Fruit fly (Drosophila melanogaster): ENCODE results near the gene Trc8.

Gene Trc8

dm6 chr3R:29478952-29479538, 24.6 kb downstream of the Trc8 start (continued):
- TF ChIP-seq CG11696 (GFP tag; IDR thresholded peaks at IDR 0.05) = 0 out of 2 replicates have a peak, but pooled peaks have one; percentile 21
- no peak for TF ChIP-seq Six4 (GFP tag; optimal IDR thresholded peaks at IDR 0.05)
- peak; percentile 1 for TF ChIP-seq ems (GFP tag; optimal IDR thresholded peaks at IDR 0.05)
- no peak for TF ChIP-seq CG10274 (GFP tag; optimal IDR thresholded peaks at IDR 0.05)
- TF ChIP-seq CG7372 (GFP tag; IDR thresholded peaks at IDR 0.05) = peak; percentile 68
- peak; percentile 53 for TF ChIP-seq CG10543 (GFP tag; optimal IDR thresholded peaks at IDR 0.05)
- no peak for TF ChIP-seq ash1 (GFP tag; optimal IDR thresholded peaks at IDR 0.05)
- peak; percentile 20 for TF ChIP-seq HLH54F (GFP tag; optimal IDR thresholded peaks at IDR 0.05)
- TF ChIP-seq CG3995 (GFP tag; optimal IDR thresholded peaks at IDR 0.05) = no peak
- TF ChIP-seq Nf-YC (tag; optimal IDR thresholded peaks at IDR 0.05) = peak; percentile 54
- TF ChIP-seq cwo (GFP tag; optimal IDR thresholded peaks at IDR 0.05) = peak; percentile 65
- peak; percentile 14 for TF ChIP-seq CHES-1-like (GFP tag; optimal IDR thresholded peaks at IDR 0.05)
- TF ChIP-seq nom (GFP tag; optimal IDR thresholded peaks at IDR 0.05) = peak; percentile 61
- TF ChIP-seq CG2116 (GFP tag; optimal IDR thresholded peaks at IDR 0.05) = peak; percentile 8
- TF ChIP-seq sens (GFP tag) = peak; percentile 92
- no peak for TF ChIP-seq Lhr (GFP tag; optimal IDR thresholded peaks at IDR 0.05)
- TF ChIP-seq gce (GFP tag; IDR thresholded peaks at IDR 0.05) = peak; percentile 51; the same call in 1 of the 3 replicates
- peak; percentile 79 for TF ChIP-seq CG15269 (tag; optimal IDR thresholded peaks at IDR 0.05)
- TF ChIP-seq BtbVII (GFP tag; optimal IDR thresholded peaks at IDR 0.05) = peak; percentile 78
- TF ChIP-seq Trl (optimal IDR thresholded peaks at IDR 0.05) = peak in 1 of 2 experiments; percentile 56
- TF ChIP-seq Trl (GFP tag; optimal IDR thresholded peaks at IDR 0.05) = no peak
- TF ChIP-seq Atf3 (GFP tag; optimal IDR thresholded peaks at IDR 0.05) = no peak
- TF ChIP-seq BEAF-32 (GFP tag; optimal IDR thresholded peaks at IDR 0.05) = no peak
- peak; percentile 37 for TF ChIP-seq CG18011 (GFP tag; optimal IDR thresholded peaks at IDR 0.05)
- peak; percentile 57 for TF ChIP-seq Dek (tag; optimal IDR thresholded peaks at IDR 0.05)
- TF ChIP-seq eyg (GFP tag; optimal IDR thresholded peaks at IDR 0.05) = peak; percentile 1
- TF ChIP-seq CG13424 (tag; optimal IDR thresholded peaks at IDR 0.05) = peak; percentile 74
- peak; percentile 94 for TF ChIP-seq Ets65A (GFP tag)
- peak; percentile 47 for TF ChIP-seq CG17829 (tag; optimal IDR thresholded peaks at IDR 0.05)
- TF ChIP-seq HmgD (GFP tag; optimal IDR thresholded peaks at IDR 0.05) = no peak
- TF ChIP-seq CG2889 (GFP tag; IDR thresholded peaks at IDR 0.05) = peak; percentile 68; the same call in 1 of the 3 replicates
- 0 out of 2 replicates have a peak, but pooled peaks have one; percentile 39 for TF ChIP-seq CG43689 (GFP tag; IDR thresholded peaks at IDR 0.05)
- no peak for TF ChIP-seq cg (GFP tag; optimal IDR thresholded peaks at IDR 0.05)
- TF ChIP-seq crol (GFP tag; IDR thresholded peaks at IDR 0.05) = no peak
- TF ChIP-seq CG8388 (GFP tag; optimal IDR thresholded peaks at IDR 0.05) = peak; percentile 25
- no peak for TF ChIP-seq h (optimal IDR thresholded peaks at IDR 0.05)
- no peak for TF ChIP-seq gcm2 (GFP tag; optimal IDR thresholded peaks at IDR 0.05)
- TF ChIP-seq Taf1 (GFP tag; IDR thresholded peaks at IDR 0.05) = peak; percentile 36
- TF ChIP-seq CG18619 (GFP tag; optimal IDR thresholded peaks at IDR 0.05) = peak; percentile 41
- TF ChIP-seq CG13894 (tag; optimal IDR thresholded peaks at IDR 0.05) = peak; percentile 94
- peak; percentile 76 for TF ChIP-seq Oli (tag; optimal IDR thresholded peaks at IDR 0.05)
- no peak for TF ChIP-seq CG18764 (GFP tag; optimal IDR thresholded peaks at IDR 0.05)
- peak; percentile 81 for TF ChIP-seq CG2678 (tag; optimal IDR thresholded peaks at IDR 0.05)
- TF ChIP-seq CG1233 (GFP tag; optimal IDR thresholded peaks at IDR 0.05) = peak; percentile 51
- peak; percentile 46 for TF ChIP-seq CG34422 (GFP tag; IDR thresholded peaks at IDR 0.05)
- peak; percentile 59 for TF ChIP-seq fd3F (GFP tag; optimal IDR thresholded peaks at IDR 0.05)
- peak; percentile 37 for TF ChIP-seq CG7786 (GFP tag; optimal IDR thresholded peaks at IDR 0.05)
- TF ChIP-seq caup (GFP tag; optimal IDR thresholded peaks at IDR 0.05; ENCODE audit: severe bottlenecking) = peak; percentile 57
- peak; percentile 42 for TF ChIP-seq CG30403 (GFP tag; optimal IDR thresholded peaks at IDR 0.05)
- no peak for TF ChIP-seq shn (GFP tag; optimal IDR thresholded peaks at IDR 0.05)
- TF ChIP-seq CG14667 (GFP tag; IDR thresholded peaks at IDR 0.05) = peak; percentile 69
